Worm (Caenorhabditis elegans): Measurements from ENCODE around the gene sru-15.

ce11 chrIV:17346599-17347218 is 49.3 kb upstream of the sru-15 start, which contains the start of the genes clec-197 and clec-198:
- TF ChIP-seq him-1 (tag; optimal IDR thresholded peaks at IDR 0.05) = no peak
- TF ChIP-seq W03F9.2 (tag; optimal IDR thresholded peaks at IDR 0.05) = no peak

Measured in whole organism, L4/young adult.